Worm (Caenorhabditis elegans) whole organism, young adult: ENCODE results near the gene pho-14.

Source experiments
- lin-35 ChIP-seq, 3 experiments: fragments of 150-350 bp in 2 of 3; sonication (generic microtip) in 1 of 3; optimal IDR thresholded peaks; 2 replicates each; lab custom pipeline; 2014 to 2018; ENCODE audit warnings: missing biosample characterization in 3 of 3, missing genetic modification characterization in 3 of 3, missing genetic modification reagents in 3 of 3
- mes-4 ChIP-seq: sonication (generic microtip); optimal IDR thresholded peaks from 2 replicates; lab custom pipeline; 2016; ENCODE audit warnings: missing genotype, missing genetic modification characterization, missing compliant biosample characterization
- nfya-2 ChIP-seq: fragments of 200-800 bp; sonication (Bioruptor generic); IDR thresholded peaks from 2 replicates; pipeline ENCODE4 v1.3.6; 2022; ENCODE audit warnings: missing genetic modification reagents, missing genetic modification characterization, missing compliant biosample characterization

DNA sequence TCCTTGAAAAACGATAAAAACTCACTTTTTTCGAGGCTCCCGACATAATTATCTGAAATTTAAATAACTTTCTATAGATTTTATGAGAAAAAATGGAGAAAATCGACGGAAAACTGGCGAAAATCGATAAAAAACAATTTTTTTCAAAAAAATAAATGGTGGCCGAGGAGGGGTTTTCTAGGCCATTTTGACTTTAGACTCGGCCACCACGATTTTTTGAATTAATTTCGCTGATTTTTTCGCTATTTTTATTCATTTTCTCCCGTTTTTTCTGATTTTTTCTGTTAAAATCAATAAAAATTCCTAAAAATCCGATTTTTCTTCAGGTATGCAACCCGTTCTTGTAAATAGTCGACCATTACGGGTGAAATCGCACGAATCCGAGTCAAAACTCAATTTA, 22.6 kb upstream of the pho-14 start, which contains the start of the genes sut-1 and eri-3:
- TF ChIP-seq mes-4 = no peak
- TF ChIP-seq nfya-2 (GFP tag; lab: Robert Waterston, UW) = no peak
- no peak for TF ChIP-seq lin-35 (GFP tag; optimal IDR thresholded peaks at IDR 0.05; lab: Kevin White, UChicago)
